Fruit fly (Drosophila melanogaster): ENCODE measurements around the gene CG8372.

CG8372 gene

dm6 chr2L:8211070-8211469 lies 1.6 kb downstream of the CG8372 start, which contains the start of gene Ssb-c31a:
Gene Ssb-c31a, plus strand, starts transcription at chr2L:8211347.
- TF ChIP-seq OdsH (GFP tag; optimal IDR thresholded peaks at IDR 0.05): peak; percentile 60
- peak; percentile 84 for TF ChIP-seq brk (GFP tag; optimal IDR thresholded peaks at IDR 0.05)
- peak; percentile 58 for TF ChIP-seq psq (GFP tag; optimal IDR thresholded peaks at IDR 0.05)
- peak; percentile 90 for TF ChIP-seq Jra (GFP tag; optimal IDR thresholded peaks at IDR 0.05)
- TF ChIP-seq Hr83 (GFP tag; optimal IDR thresholded peaks at IDR 0.05; ENCODE audit: poor library complexity, severe bottlenecking): no peak
- TF ChIP-seq Rel (GFP tag; optimal IDR thresholded peaks at IDR 0.05): no peak
- peak; percentile 49 for TF ChIP-seq Rel (tag; optimal IDR thresholded peaks at IDR 0.05)
- TF ChIP-seq CrebA (GFP tag; optimal IDR thresholded peaks at IDR 0.05; ENCODE audit: borderline replicate concordance): no peak
- TF ChIP-seq Hnf4 (GFP tag; optimal IDR thresholded peaks at IDR 0.05): peak; percentile 81
- peak; percentile 72 for TF ChIP-seq rgr (GFP tag; optimal IDR thresholded peaks at IDR 0.05)
- peak; percentile 71 to 75 for TF ChIP-seq foxo (GFP tag; optimal IDR thresholded peaks at IDR 0.05)
- peak; percentile 65 for TF ChIP-seq sv (GFP tag; optimal IDR thresholded peaks at IDR 0.05)
- no peak for TF ChIP-seq N (GFP tag; optimal IDR thresholded peaks at IDR 0.05)
- peak; percentile 60 for TF ChIP-seq Sp1 (GFP tag; optimal IDR thresholded peaks at IDR 0.05)
- TF ChIP-seq lola (GFP tag; optimal IDR thresholded peaks at IDR 0.05): no peak
- no peak for TF ChIP-seq Hr78 (GFP tag; optimal IDR thresholded peaks at IDR 0.05)
- no peak for TF ChIP-seq jim (GFP tag; optimal IDR thresholded peaks at IDR 0.05)
- TF ChIP-seq Vsx2 (GFP tag; optimal IDR thresholded peaks at IDR 0.05; ENCODE audit: partially characterized antibody): no peak
- peak; percentile 88 for TF ChIP-seq tai (GFP tag; optimal IDR thresholded peaks at IDR 0.05)
- TF ChIP-seq br (GFP tag; optimal IDR thresholded peaks at IDR 0.05): peak; percentile 80
- peak; percentile 61 for TF ChIP-seq GATAd (GFP tag; optimal IDR thresholded peaks at IDR 0.05)
- peak; percentile 81 for TF ChIP-seq dsf (GFP tag; optimal IDR thresholded peaks at IDR 0.05; ENCODE audit: borderline replicate concordance)
- no peak for TF ChIP-seq usp (GFP tag; optimal IDR thresholded peaks at IDR 0.05)
- TF ChIP-seq CG9705 (GFP tag; optimal IDR thresholded peaks at IDR 0.05): peak; percentile 38
- peak; percentile 48 for TF ChIP-seq sage (GFP tag; optimal IDR thresholded peaks at IDR 0.05)
- TF ChIP-seq fru (GFP tag; optimal IDR thresholded peaks at IDR 0.05): peak; percentile 78
- TF ChIP-seq Dif (GFP tag; optimal IDR thresholded peaks at IDR 0.05; ENCODE audit: partially characterized antibody): no peak
- TF ChIP-seq woc (GFP tag; optimal IDR thresholded peaks at IDR 0.05): peak; percentile 73
- TF ChIP-seq h (GFP tag; optimal IDR thresholded peaks at IDR 0.05): peak; percentile 83
- TF ChIP-seq Mio (GFP tag; optimal IDR thresholded peaks at IDR 0.05): no peak
- TF ChIP-seq pan (optimal IDR thresholded peaks at IDR 0.05): no peak
- peak; percentile 51 for TF ChIP-seq ey (GFP tag; optimal IDR thresholded peaks at IDR 0.05)
- no peak for TF ChIP-seq Abd-B (GFP tag; optimal IDR thresholded peaks at IDR 0.05)
- peak; percentile 34 for TF ChIP-seq CG32264 (GFP tag; optimal IDR thresholded peaks at IDR 0.05)
- TF ChIP-seq Dfd (GFP tag; optimal IDR thresholded peaks at IDR 0.05): no peak
- TF ChIP-seq Myc (optimal IDR thresholded peaks at IDR 0.05): no peak
- peak; percentile 68 for TF ChIP-seq HLH106 (tag; optimal IDR thresholded peaks at IDR 0.05)
- TF ChIP-seq dmrt93B (GFP tag; optimal IDR thresholded peaks at IDR 0.05): peak; percentile 32
- TF ChIP-seq dl (GFP tag; optimal IDR thresholded peaks at IDR 0.05; ENCODE audit: insufficient read depth in 1 of 2, partially characterized antibody in 2 of 2): no peak

- TF ChIP-seq usp (GFP tag; optimal IDR thresholded peaks at IDR 0.05) (no peak), CG9705 (GFP tag; optimal IDR thresholded peaks at IDR 0.05) (no peak), GATAd (GFP tag; optimal IDR thresholded peaks at IDR 0.05) (no peak), Mio (GFP tag; optimal IDR thresholded peaks at IDR 0.05) (no peak), Abd-B (GFP tag; optimal IDR thresholded peaks at IDR 0.05) (no peak), Dfd (GFP tag; optimal IDR thresholded peaks at IDR 0.05) (no peak), foxo (GFP tag; optimal IDR thresholded peaks at IDR 0.05) (no peak), CrebA (GFP tag; optimal IDR thresholded peaks at IDR 0.05; ENCODE audit: borderline replicate concordance) (no peak), psq (GFP tag; optimal IDR thresholded peaks at IDR 0.05) (no peak), br (GFP tag; optimal IDR thresholded peaks at IDR 0.05) (no peak), tai (GFP tag; optimal IDR thresholded peaks at IDR 0.05) (no peak), Sp1 (GFP tag; optimal IDR thresholded peaks at IDR 0.05) (no peak), dl (GFP tag; optimal IDR thresholded peaks at IDR 0.05; ENCODE audit: insufficient read depth in 1 of 2, partially characterized antibody in 2 of 2) (no peak), N (GFP tag; optimal IDR thresholded peaks at IDR 0.05) (no peak), Hnf4 (GFP tag; optimal IDR thresholded peaks at IDR 0.05) (no peak), lola (GFP tag; optimal IDR thresholded peaks at IDR 0.05) (no peak)
These were observed 2.2 kb downstream of the CG8372 start for dm6 chr2L:8210468-8210867.
